Fruit fly (Drosophila melanogaster) Kc167 (cell line): ENCODE data around the gene CG14626.

Experiments used
- Myc ChIP-seq: fragments of >200 bp; optimal IDR thresholded peaks from 2 replicates; lab custom pipeline; 2017; ENCODE audit warnings: missing external identifiers
- Sin3A ChIP-seq: fragments of >200 bp; optimal IDR thresholded peaks from 2 replicates; lab custom pipeline; 2018; ENCODE audit warnings: missing external identifiers
- h ChIP-seq: fragments of >200 bp; optimal IDR thresholded peaks from 3 replicates; lab custom pipeline; 2018; ENCODE audit warnings: missing external identifiers
- insv ChIP-seq: fragments of >200 bp; optimal IDR thresholded peaks from 3 replicates; lab custom pipeline; 2018; ENCODE audit warnings: missing external identifiers
- psq ChIP-seq: fragments of >200 bp; optimal IDR thresholded peaks from 2 replicates; lab custom pipeline; 2017; ENCODE audit warnings: missing external identifiers
- ttk ChIP-seq: sonication (Bioruptor generic); optimal IDR thresholded peaks from 2 replicates; lab custom pipeline; 2017; ENCODE audit warnings: missing external identifiers

The CG14626 gene

DNA sequence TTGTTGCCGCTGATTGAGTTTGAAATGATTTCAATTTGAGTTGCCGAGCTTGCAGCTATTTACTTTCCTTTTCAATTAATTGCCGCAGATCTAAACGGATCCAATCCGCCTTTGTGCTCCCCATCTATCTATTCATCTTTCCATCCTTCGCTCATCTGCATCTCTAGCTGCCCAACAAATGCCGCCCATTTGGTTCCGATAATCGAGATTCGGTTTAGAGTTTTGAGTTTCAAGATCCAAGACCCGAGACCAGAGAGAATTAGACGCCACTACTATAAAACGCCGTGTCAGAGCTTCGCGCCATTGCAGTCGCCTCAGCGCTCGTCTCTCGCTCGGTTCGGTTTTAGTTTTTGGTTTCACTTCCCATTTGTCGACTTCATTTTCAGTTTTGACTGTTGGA is at the start of gene CG14626:
TSS of gene CG14626 (plus strand) at position 301 of the 400 bp plus-strand sequence.
- no peak for TF ChIP-seq Myc (lab: Kevin White, UChicago)
- no peak for TF ChIP-seq h (lab: Kevin White, UChicago)
- TF ChIP-seq ttk (lab: Kevin White, UChicago): no peak
- no peak for TF ChIP-seq psq (lab: Kevin White, UChicago)
- no peak for TF ChIP-seq insv (lab: Kevin White, UChicago)
- TF ChIP-seq Sin3A (lab: Kevin White, UChicago): no peak

DNA sequence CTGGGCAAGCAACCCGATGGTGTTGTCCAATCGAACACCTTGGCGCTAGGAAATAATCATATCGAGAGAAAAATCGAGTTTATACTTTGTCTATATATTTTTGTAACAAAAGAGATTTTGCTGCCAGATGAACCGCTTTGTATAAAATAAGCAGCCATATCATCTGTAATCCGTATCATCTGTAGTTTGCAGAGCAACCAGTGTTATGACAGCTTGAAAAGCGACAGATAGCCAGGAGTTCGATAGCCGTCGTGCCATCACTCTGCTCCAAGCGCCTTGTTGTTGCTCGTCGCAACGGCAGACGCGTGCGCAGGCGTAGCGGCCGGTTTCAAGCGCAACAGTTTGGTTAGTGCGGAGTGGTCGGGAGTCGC is 49.6 kb upstream of the CG14626 start:
- peak; percentile 61 for TF ChIP-seq insv (lab: Kevin White, UChicago)
- no peak for TF ChIP-seq Myc (lab: Kevin White, UChicago)

DNA sequence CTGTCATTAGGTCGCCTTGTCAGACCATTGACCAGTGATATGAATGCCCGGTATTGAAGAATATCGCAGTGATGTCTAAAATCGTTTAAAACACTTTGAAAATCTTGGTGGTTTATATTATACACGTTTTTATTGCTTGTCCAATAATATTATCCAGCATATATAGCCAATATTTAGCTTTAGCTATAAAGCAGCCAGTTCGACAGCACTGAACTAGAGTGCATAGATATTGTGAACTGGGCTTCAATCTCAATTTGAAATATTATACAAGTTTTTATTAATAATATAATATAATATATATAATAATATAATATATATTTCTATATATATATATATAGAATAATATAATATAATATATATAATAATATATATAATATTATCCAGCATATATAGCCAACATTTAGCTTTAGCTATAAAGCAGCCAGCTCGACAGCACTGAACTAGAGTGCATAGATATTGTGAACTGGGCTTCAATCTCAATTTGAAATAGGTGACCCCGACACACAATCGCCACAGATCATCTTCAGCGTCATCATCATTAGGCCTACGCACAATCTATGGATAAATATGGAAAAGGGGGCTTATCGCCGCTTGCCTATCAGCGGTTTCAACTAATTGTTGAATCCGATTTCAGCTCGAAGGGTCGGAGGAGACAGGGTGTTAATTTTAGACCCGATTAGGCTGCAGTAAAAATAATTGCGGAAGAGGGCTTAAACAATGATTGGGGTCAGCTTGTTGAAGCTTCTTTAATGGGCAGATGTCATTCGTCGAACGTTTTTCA is 41.8 kb upstream of the CG14626 start:
- TF ChIP-seq ttk (lab: Kevin White, UChicago) (no peak), Sin3A (lab: Kevin White, UChicago) (no peak), insv (lab: Kevin White, UChicago) (no peak), psq (lab: Kevin White, UChicago) (no peak), Myc (lab: Kevin White, UChicago) (no peak), h (lab: Kevin White, UChicago) (no peak)

DNA sequence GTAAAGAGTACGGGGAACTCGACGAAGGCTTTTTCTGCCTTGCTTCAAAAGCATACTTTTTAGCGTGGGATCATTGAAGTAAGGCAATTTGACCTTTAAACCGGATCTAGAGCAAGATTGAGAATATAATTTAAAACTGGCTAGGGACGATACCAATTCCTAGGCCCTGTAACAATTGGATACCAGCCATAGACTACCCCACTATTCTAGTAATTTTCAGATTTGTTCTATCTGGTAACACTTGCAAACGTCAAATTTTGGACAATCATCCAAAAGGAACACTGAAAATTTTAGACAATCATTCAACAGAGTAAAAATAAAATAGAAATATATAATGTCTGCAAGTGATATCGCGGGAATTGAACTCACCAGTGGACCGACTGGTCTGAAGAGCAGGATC is 39.2 kb upstream of the CG14626 start, which contains the start of gene CG14628:
TSS of gene CG14628 (plus strand) at position 301 of the 400 bp plus-strand sequence.
- TF ChIP-seq Myc (lab: Kevin White, UChicago) (no peak), ttk (lab: Kevin White, UChicago) (no peak), h (lab: Kevin White, UChicago) (no peak), Sin3A (lab: Kevin White, UChicago) (no peak), psq (lab: Kevin White, UChicago) (no peak)

DNA sequence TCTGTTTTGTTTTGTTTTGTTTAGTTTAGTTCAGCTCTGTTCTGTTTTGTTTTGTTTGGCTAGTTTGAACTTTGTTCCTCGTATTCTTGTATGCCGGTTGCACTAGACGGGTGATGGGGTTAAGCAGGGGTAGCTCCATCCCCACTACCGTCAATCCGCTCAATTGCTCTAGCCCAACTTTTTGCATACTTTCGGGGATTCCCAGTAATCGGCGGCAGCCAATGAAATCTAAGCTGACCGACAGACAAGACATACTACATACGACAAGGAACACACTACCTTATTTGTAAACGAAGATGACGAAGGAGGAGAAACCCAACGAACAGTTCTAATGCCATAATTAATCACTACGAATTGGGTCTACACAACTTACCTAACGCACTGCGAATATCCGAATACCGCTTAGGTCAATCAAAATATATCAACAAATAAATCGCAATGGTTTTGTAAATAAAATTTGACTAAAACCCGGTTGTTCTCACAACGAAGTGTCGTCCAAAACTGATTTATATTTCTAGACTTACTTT is 22.6 kb upstream of the CG14626 start, which contains the start of gene eIF4E7:
TSS of gene eIF4E7 (minus strand) at position 477 of the 527 bp plus-strand sequence.
- TF ChIP-seq insv (lab: Kevin White, UChicago): no peak
- TF ChIP-seq psq (lab: Kevin White, UChicago): no peak
- no peak for TF ChIP-seq Myc (lab: Kevin White, UChicago)
- TF ChIP-seq h (lab: Kevin White, UChicago): no peak

DNA sequence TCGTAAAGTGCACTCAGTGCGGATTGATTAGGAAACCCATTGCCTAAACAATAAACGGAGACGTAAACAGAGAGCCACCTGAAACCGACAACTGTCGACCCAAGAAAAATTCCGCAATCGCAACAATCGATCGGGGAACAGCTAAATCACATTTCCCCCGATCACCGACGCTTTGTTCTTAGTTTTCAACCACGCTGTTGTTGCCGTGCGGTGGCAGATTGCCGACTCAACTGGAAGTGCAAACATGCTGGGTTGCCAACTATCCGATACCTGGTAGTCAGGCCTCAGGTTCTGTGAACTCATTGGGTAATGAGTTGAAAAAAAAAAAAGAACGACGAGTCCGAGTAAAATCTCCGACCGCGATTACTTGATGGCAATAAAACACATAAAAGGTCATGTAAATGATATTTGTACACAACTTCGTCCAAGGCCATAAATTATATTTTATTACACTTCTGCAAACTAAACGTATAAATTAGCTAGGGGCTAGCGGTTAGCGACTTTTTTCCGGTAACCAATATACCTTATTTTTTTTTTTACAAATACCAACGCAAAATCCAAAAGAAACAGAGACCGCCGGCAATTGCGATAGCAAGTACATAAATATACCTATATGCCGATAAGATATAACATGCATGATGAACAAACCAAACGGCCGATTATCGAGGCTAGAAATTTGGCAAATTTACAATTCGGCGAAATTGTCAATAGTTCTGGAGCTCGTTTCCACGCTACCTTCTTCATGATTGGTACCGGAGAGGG is 14.3 kb upstream of the CG14626 start, which contains the start of gene CG11378:
TSS of gene CG11378 (plus strand) at position 712 of the 762 bp plus-strand sequence.
- TF ChIP-seq ttk (lab: Kevin White, UChicago): no peak
- TF ChIP-seq psq (lab: Kevin White, UChicago): no peak
- no peak for TF ChIP-seq h (lab: Kevin White, UChicago)
- TF ChIP-seq Sin3A (lab: Kevin White, UChicago): no peak
- no peak for TF ChIP-seq insv (lab: Kevin White, UChicago)

DNA sequence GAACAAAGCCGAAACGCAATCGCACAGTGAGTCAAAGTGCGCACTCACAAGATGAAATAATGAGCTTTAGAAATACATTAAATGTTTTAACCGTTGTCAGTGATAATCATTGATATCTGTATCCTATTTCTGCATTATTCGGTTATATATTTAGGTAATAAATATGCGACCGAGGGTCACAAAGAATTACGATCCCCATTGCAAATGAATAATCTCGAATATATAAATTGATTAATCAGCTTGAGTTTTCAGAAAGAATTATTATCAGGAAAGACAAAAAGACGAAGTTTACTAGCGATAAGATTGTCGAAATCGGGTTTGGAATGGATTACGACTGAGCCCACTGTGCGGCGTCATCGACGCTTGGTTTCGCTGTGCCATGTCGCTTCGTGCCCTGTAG is 13.6 kb upstream of the CG14626 start:
- TF ChIP-seq ttk (lab: Kevin White, UChicago) (no peak), psq (lab: Kevin White, UChicago) (no peak), Myc (lab: Kevin White, UChicago) (no peak), insv (lab: Kevin White, UChicago) (no peak), h (lab: Kevin White, UChicago) (no peak), Sin3A (lab: Kevin White, UChicago) (no peak)

DNA sequence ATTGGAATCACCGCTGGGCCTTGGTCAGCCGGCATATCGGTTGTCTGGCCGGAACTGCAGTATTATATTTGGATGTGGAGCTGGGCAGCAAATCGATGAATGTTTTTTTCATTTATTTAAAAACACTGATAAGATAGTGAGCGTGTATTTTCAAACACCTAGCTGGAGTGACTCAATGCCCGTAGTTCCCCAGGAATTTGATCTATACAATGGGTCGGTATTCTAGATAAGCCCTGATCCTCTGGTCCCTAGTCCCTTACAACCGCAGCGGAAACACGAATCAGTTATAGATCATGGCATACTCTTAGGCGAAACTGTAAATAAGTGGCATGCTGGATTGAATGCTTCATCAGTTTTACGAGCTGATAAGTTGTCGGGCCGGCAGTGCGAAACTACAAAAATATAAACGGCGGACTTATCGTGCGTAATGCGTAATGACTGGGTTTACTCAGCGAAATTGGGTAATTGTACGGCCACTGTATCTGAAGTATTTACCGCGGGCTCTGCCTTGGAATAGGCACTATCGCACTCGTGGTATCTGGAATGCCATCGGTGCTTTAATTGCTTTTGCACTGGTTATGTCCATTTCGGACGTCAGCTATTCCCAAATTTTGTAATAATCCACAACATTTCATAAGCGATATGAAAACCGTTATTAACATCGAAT is 11.7 kb upstream of the CG14626 start:
- TF ChIP-seq h (lab: Kevin White, UChicago) (no peak), ttk (lab: Kevin White, UChicago) (no peak), insv (lab: Kevin White, UChicago) (no peak), psq (lab: Kevin White, UChicago) (no peak), Myc (lab: Kevin White, UChicago) (no peak), Sin3A (lab: Kevin White, UChicago) (no peak)

DNA sequence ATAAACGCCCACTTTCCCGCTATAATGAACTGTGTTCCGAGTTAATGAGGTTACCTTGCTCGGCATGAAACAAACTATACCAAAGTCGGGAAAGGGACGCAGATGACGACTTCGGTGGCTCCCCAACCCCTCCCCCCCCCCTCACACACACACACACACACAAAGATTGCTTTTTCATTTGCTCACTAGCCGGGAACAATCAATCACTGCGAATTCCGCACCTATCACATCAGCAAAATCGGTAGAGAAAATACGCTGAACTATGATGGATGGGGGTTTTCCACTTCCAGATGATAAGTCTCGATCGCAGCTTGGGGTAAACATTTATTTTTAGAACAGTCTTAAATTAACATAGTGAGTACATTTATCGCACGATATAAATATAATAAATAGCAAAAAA is 11.0 kb upstream of the CG14626 start:
- TF ChIP-seq psq (lab: Kevin White, UChicago) (no peak), ttk (lab: Kevin White, UChicago) (no peak)

DNA sequence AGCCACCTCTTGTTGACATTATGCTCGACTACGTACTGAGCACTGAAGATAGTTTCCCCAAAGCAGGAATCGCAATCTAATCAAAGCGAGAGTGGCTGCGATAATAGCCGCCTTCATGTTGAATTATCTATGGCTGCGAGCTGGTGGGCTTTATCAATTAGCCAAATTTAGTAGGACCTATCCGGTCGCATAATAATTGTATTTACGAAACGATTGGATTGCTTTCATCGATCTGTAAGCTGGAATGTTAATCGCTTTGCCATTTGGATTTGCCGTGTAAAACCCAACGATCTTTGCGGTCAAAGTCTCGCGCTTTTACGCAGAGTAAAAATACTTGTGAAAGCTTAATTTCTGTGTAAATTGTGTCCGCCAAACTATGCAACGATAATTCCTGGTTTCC is 8.6 kb upstream of the CG14626 start, which contains the start of gene CG11384:
TSS of gene CG11384 (minus strand) at position 43 of the 400 bp plus-strand sequence.
- no peak for TF ChIP-seq Myc (lab: Kevin White, UChicago)
- TF ChIP-seq ttk (lab: Kevin White, UChicago): no peak
- TF ChIP-seq psq (lab: Kevin White, UChicago): no peak
- no peak for TF ChIP-seq insv (lab: Kevin White, UChicago)
- TF ChIP-seq h (lab: Kevin White, UChicago): no peak
- no peak for TF ChIP-seq Sin3A (lab: Kevin White, UChicago)

DNA sequence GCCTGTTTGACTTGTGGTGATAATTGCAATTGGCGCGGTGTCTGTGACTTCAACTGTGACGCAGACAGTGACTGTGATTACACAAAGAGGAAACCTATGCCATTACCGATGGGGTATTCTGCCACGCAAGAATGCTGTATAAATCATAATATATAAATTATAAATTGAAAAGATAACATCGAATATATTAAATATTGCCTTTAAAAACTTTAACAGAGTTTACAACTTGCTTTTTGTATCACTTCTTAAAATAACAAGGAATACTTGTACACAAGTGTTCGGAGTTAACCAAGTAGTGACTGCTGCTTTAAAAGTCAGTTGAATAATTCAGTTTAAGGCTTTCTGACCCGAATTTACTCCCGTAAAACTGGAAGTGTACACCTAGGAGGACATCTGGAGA is 4.7 kb upstream of the CG14626 start, which contains the start of gene CG11379:
TSS of gene CG11379 (plus strand) at position 301 of the 400 bp plus-strand sequence.
- TF ChIP-seq ttk (lab: Kevin White, UChicago): no peak
- TF ChIP-seq Sin3A (lab: Kevin White, UChicago): no peak
- no peak for TF ChIP-seq Myc (lab: Kevin White, UChicago)
- TF ChIP-seq insv (lab: Kevin White, UChicago): no peak
- no peak for TF ChIP-seq h (lab: Kevin White, UChicago)
- no peak for TF ChIP-seq psq (lab: Kevin White, UChicago)
